Fruit fly (Drosophila melanogaster) whole organism: Measurements from ENCODE around the gene CG42818.

Source experiments
- CG8478 ChIP-seq: fragments of >200 bp; optimal IDR thresholded peaks from 2 replicates; lab custom pipeline; 2018; ENCODE audit warnings: inconsistent platforms
- Dll ChIP-seq: fragments of >200 bp; optimal IDR thresholded peaks from 2 replicates; lab custom pipeline; 2017
- EcR ChIP-seq, 2 experiments: fragments of >200 bp; optimal IDR thresholded peaks; 2 replicates each; lab custom pipeline; 2017; ENCODE audit warnings: missing biosample characterization in 2 of 2, missing genetic modification characterization in 2 of 2, missing genetic modification reagents in 2 of 2
- pan ChIP-seq: fragments of >200 bp; optimal IDR thresholded peaks from 2 replicates; lab custom pipeline; 2017
- psq ChIP-seq: fragments of >200 bp; optimal IDR thresholded peaks from 2 replicates; lab custom pipeline; 2017
- usp ChIP-seq: fragments of >200 bp; optimal IDR thresholded peaks from 2 replicates; lab custom pipeline; 2017; ENCODE audit warnings: missing biosample characterization, missing genetic modification characterization, mixed read lengths

The CG42818 gene

dm6 chr2L:16261576-16262217, 20.0 kb downstream of the CG42818 start, which contains the start of the genes twe and CG4935:
Gene twe (minus strand): TSS chr2L:16261877.
Gene CG4935 (plus strand): TSS chr2L:16262141.
- no peak for TF ChIP-seq CG8478 (lab: Kevin White, UChicago)
- no peak for TF ChIP-seq EcR (GFP tag; optimal IDR thresholded peaks at IDR 0.05; lab: Kevin White, UChicago)
- TF ChIP-seq psq (lab: Kevin White, UChicago) = no peak

- TF ChIP-seq CG8478 (lab: Kevin White, UChicago) (no peak), Dll (no peak), usp (GFP tag; lab: Kevin White, UChicago) (no peak), psq (lab: Kevin White, UChicago) (no peak), EcR (GFP tag; optimal IDR thresholded peaks at IDR 0.05; lab: Kevin White, UChicago) (no peak), pan (no peak)
Measured at dm6 chr2L:16263723-16264122, 22.0 kb downstream of the CG42818 start.

dm6 chr2L:16267159-16268065, 25.7 kb downstream of the CG42818 start:
- TF ChIP-seq EcR (GFP tag; optimal IDR thresholded peaks at IDR 0.05; lab: Kevin White, UChicago) (no peak), usp (GFP tag; lab: Kevin White, UChicago) (no peak), pan (no peak), psq (lab: Kevin White, UChicago) (no peak), Dll (no peak), CG8478 (lab: Kevin White, UChicago) (no peak)

dm6 chr2L:16268107-16268539, 26.4 kb downstream of the CG42818 start:
- peak in 1 of 2 experiments; percentile 76 for TF ChIP-seq EcR (GFP tag; optimal IDR thresholded peaks at IDR 0.05; lab: Kevin White, UChicago)
- no peak for TF ChIP-seq CG8478 (lab: Kevin White, UChicago)
- peak; percentile 60 for TF ChIP-seq Dll

dm6 chr2L:16268869-16269231, 27.1 kb downstream of the CG42818 start:
- no peak for TF ChIP-seq psq (lab: Kevin White, UChicago)
- no peak for TF ChIP-seq EcR (GFP tag; optimal IDR thresholded peaks at IDR 0.05; lab: Kevin White, UChicago)
- no peak for TF ChIP-seq CG8478 (lab: Kevin White, UChicago)
- no peak for TF ChIP-seq pan
- TF ChIP-seq Dll = no peak
- TF ChIP-seq usp (GFP tag; lab: Kevin White, UChicago) = no peak

- TF ChIP-seq Dll (peak; percentile 92), pan (no peak), EcR (GFP tag; optimal IDR thresholded peaks at IDR 0.05; lab: Kevin White, UChicago) (peak in 1 of 2 experiments; percentile 73), CG8478 (lab: Kevin White, UChicago) (no peak), psq (lab: Kevin White, UChicago) (no peak), usp (GFP tag; lab: Kevin White, UChicago) (no peak)
Measured at dm6 chr2L:16269232-16270134, 27.7 kb downstream of the CG42818 start.

- TF ChIP-seq EcR (GFP tag; optimal IDR thresholded peaks at IDR 0.05; lab: Kevin White, UChicago) = no peak
Measured at dm6 chr2L:16270667-16271485, 29.1 kb downstream of the CG42818 start.

- TF ChIP-seq psq (lab: Kevin White, UChicago) = no peak
Measured at dm6 chr2L:16271486-16271806, 29.7 kb downstream of the CG42818 start.

- TF ChIP-seq psq (lab: Kevin White, UChicago) = no peak
- no peak for TF ChIP-seq pan
- TF ChIP-seq CG8478 (lab: Kevin White, UChicago) = no peak
- no peak for TF ChIP-seq Dll
- TF ChIP-seq usp (GFP tag; lab: Kevin White, UChicago) = no peak
- TF ChIP-seq EcR (GFP tag; optimal IDR thresholded peaks at IDR 0.05; lab: Kevin White, UChicago) = no peak
Measured at dm6 chr2L:16272730-16273129, 31.0 kb downstream of the CG42818 start.

- TF ChIP-seq usp (GFP tag; lab: Kevin White, UChicago) (no peak), Dll (no peak), CG8478 (lab: Kevin White, UChicago) (no peak), EcR (GFP tag; optimal IDR thresholded peaks at IDR 0.05; lab: Kevin White, UChicago) (no peak), psq (lab: Kevin White, UChicago) (no peak), pan (no peak)
Measured at dm6 chr2L:16273439-16273838, 31.7 kb downstream of the CG42818 start.

dm6 chr2L:16274100-16274499, 32.4 kb downstream of the CG42818 start:
- TF ChIP-seq EcR (GFP tag; optimal IDR thresholded peaks at IDR 0.05; lab: Kevin White, UChicago) (peak; percentile 21), CG8478 (lab: Kevin White, UChicago) (no peak)
